Worm (Caenorhabditis elegans): ENCODE results near the gene phat-8.

ce11 chrII:12518008-12518407, 46.4 kb downstream of the phat-8 start:
- no peak for TF ChIP-seq grh-1 (GFP tag; IDR thresholded peaks at IDR 0.05)
- TF ChIP-seq ces-1 (GFP tag; optimal IDR thresholded peaks at IDR 0.05): no peak
